Worm (Caenorhabditis elegans) whole organism, L2 larva: ENCODE measurements around the gene F10D2.8.

Experiments used
- Y55F3AM.14 ChIP-seq: fragments of 200-800 bp; sonication (Bioruptor generic); optimal IDR thresholded peaks from 2 replicates; lab custom pipeline; 2018; ENCODE audit warnings: mild to moderate bottlenecking, missing genetic modification characterization, missing compliant biosample characterization
- aly-2 ChIP-seq: fragments of 150-350 bp; optimal IDR thresholded peaks from 2 replicates; lab custom pipeline; 2014; ENCODE audit warnings: missing biosample characterization, missing genetic modification characterization
- egl-27 ChIP-seq: sonication (generic microtip); optimal IDR thresholded peaks from 3 replicates; lab custom pipeline; 2017; ENCODE audit warnings: missing biosample characterization, missing genetic modification reagents, missing genetic modification characterization
- lin-11 ChIP-seq: fragments of 150-350 bp; sonication (generic microtip); optimal IDR thresholded peaks from 2 replicates; lab custom pipeline; 2014; ENCODE audit warnings: missing biosample characterization, missing genetic modification characterization, inconsistent platforms, mixed read lengths
- lin-13 ChIP-seq: fragments of 150-350 bp; optimal IDR thresholded peaks from 2 replicates; lab custom pipeline; 2014; ENCODE audit warnings: missing biosample characterization, missing genetic modification reagents, missing genetic modification characterization
- lin-39 ChIP-seq: fragments of 150-350 bp; optimal IDR thresholded peaks from 2 replicates; lab custom pipeline; 2014; ENCODE audit warnings: missing biosample characterization, missing genetic modification reagents, missing genetic modification characterization
- lsy-2 ChIP-seq, 2 experiments: fragments of 150-350 bp in 1 of 2; sonication (generic microtip) in 1 of 2; optimal IDR thresholded peaks; 2 replicates each; lab custom pipeline; 2014 to 2017; ENCODE audit warnings: missing biosample characterization in 2 of 2, missing genetic modification characterization in 2 of 2
- mab-5 ChIP-seq: fragments of 150-350 bp; optimal IDR thresholded peaks from 2 replicates; lab custom pipeline; 2014; ENCODE audit warnings: missing biosample characterization, missing genetic modification characterization
- mdl-1 ChIP-seq, 2 experiments: fragments of 150-350 bp in 1 of 2; sonication (generic microtip) in 1 of 2; optimal IDR thresholded peaks; 2 replicates each; lab custom pipeline; 2017; ENCODE audit warnings: missing biosample characterization in 2 of 2, missing genetic modification characterization in 2 of 2
- nhr-237 ChIP-seq: fragments of 150-350 bp; optimal IDR thresholded peaks from 2 replicates; lab custom pipeline; 2014; ENCODE audit warnings: missing biosample characterization, missing genetic modification characterization
- nhr-6 ChIP-seq: fragments of 150-350 bp; optimal IDR thresholded peaks from 2 replicates; lab custom pipeline; 2014; ENCODE audit warnings: missing biosample characterization, missing genetic modification characterization
- snpc-4 ChIP-seq: fragments of 150-350 bp; optimal IDR thresholded peaks from 2 replicates; lab custom pipeline; 2014; ENCODE audit warnings: missing biosample characterization, missing genetic modification characterization
- zag-1 ChIP-seq: fragments of 150-350 bp; optimal IDR thresholded peaks from 2 replicates; lab custom pipeline; 2014; ENCODE audit warnings: missing biosample characterization, missing genetic modification characterization
- ztf-11 ChIP-seq: sonication (generic microtip); optimal IDR thresholded peaks from 2 replicates; lab custom pipeline; 2017; ENCODE audit warnings: missing biosample characterization, missing genetic modification characterization

ce11 chrV:7120168-7120567 is 30.3 kb downstream of the F10D2.8 start, which contains the start of gene srx-34:
- TF ChIP-seq lsy-2 (tag; optimal IDR thresholded peaks at IDR 0.05; lab: Kevin White, UChicago) (no peak), lin-11 (tag; lab: Kevin White, UChicago) (no peak), mdl-1 (tag; optimal IDR thresholded peaks at IDR 0.05; lab: Kevin White, UChicago) (no peak), egl-27 (tag; lab: Kevin White, UChicago) (no peak), mab-5 (no peak), lin-39 (tag; lab: Kevin White, UChicago) (no peak), Y55F3AM.14 (no peak), nhr-6 (no peak), aly-2 (tag; lab: Kevin White, UChicago) (no peak), ztf-11 (tag; lab: Kevin White, UChicago) (no peak), lin-13 (no peak), nhr-237 (tag; lab: Kevin White, UChicago) (no peak), zag-1 (tag; lab: Kevin White, UChicago) (no peak), snpc-4 (tag; lab: Kevin White, UChicago) (no peak)
